Fruit fly (Drosophila melanogaster) Kc167 (cell line): ENCODE measurements around the gene dob.

Source experiments
- Myc ChIP-seq: fragments of >200 bp; optimal IDR thresholded peaks from 2 replicates; lab custom pipeline; 2017; ENCODE audit warnings: missing external identifiers
- Sin3A ChIP-seq: fragments of >200 bp; optimal IDR thresholded peaks from 2 replicates; lab custom pipeline; 2018; ENCODE audit warnings: missing external identifiers
- h ChIP-seq: fragments of >200 bp; optimal IDR thresholded peaks from 3 replicates; lab custom pipeline; 2018; ENCODE audit warnings: missing external identifiers
- insv ChIP-seq: fragments of >200 bp; optimal IDR thresholded peaks from 3 replicates; lab custom pipeline; 2018; ENCODE audit warnings: missing external identifiers
- psq ChIP-seq: fragments of >200 bp; optimal IDR thresholded peaks from 2 replicates; lab custom pipeline; 2017; ENCODE audit warnings: missing external identifiers
- ttk ChIP-seq: sonication (Bioruptor generic); optimal IDR thresholded peaks from 2 replicates; lab custom pipeline; 2017; ENCODE audit warnings: missing external identifiers

dob gene

DNA sequence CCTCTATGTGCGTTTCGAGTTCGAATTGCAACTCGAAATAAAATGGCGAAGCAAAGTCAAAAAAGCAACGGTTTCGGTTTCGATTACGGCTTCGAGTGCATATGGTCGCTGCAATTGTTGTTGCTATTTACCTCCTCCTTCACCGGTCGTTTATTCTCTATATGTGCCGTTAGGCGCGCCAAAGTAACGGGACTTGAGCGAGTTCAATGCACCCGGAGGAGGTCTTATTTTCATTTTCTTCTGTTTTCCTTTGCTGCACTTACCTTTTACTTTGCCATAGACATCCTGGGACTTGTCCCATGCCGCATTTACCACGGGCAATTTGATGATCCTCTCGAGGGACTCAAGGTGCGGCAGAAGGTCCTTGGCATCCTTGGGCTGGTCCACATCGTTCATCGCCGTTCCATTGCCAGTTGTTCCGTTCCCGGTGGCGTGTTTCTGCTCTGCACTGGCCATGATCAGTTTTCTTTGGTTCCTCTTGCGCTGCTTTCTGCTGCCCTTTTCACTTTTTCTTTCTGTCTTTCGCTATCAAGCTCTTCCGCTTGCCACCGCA is 8.8 kb downstream of the dob start:
- no peak for TF ChIP-seq Myc (lab: Kevin White, UChicago)
- no peak for TF ChIP-seq h (lab: Kevin White, UChicago)
- no peak for TF ChIP-seq Sin3A (lab: Kevin White, UChicago)
- no peak for TF ChIP-seq ttk (lab: Kevin White, UChicago)
- no peak for TF ChIP-seq insv (lab: Kevin White, UChicago)
- no peak for TF ChIP-seq psq (lab: Kevin White, UChicago)

DNA sequence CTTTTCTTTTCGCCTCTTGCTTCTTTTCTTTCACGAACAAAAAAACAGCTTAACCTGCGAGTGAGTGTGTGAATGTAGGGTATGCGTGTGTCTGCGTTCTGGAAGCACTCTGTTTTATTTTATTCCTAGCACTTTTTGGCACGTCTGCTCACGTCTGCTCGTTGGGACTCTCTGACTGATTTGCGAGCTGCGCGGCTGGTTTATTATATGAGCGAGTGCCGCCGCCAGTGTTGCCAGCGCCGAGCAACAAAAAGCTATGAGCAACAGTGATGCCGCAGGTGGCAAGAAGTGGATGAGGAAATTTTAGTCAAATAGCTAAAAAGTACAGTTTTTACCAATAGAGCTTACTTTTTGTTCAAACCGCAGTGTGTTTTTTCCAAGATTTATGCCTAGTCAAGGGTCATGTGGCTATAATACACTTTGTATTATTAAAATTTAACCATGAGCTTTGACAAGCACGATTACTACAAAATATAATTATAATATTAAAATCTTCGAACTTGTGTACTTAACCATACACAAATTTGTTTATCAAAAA is 9.3 kb downstream of the dob start, which contains the start of gene Lsd-2:
Gene Lsd-2 (minus strand): TSS at position 183 of the 538 bp plus-strand sequence.
- TF ChIP-seq h (lab: Kevin White, UChicago) (no peak), Sin3A (lab: Kevin White, UChicago) (no peak), Myc (lab: Kevin White, UChicago) (no peak), ttk (lab: Kevin White, UChicago) (no peak), psq (lab: Kevin White, UChicago) (no peak), insv (lab: Kevin White, UChicago) (no peak)

DNA sequence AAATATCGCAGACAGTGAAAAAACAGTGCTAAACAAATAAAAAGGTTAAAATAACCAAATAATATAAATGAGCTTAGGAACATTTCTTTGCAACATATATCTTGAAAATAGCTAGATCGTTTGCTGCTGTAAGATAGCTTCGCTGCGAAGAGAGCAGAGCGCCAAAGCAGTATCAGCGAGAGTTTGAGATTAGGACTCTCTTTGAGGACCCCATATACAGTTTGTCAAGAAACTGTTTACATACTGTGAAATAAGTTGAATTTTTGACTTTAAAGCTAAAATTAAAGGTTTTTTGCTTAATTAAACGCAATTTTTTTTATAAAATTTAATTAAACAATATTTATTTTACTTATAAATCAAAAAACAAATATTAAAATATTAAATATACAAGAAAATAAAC is 9.8 kb downstream of the dob start:
- no peak for TF ChIP-seq Myc (lab: Kevin White, UChicago)
- no peak for TF ChIP-seq Sin3A (lab: Kevin White, UChicago)

DNA sequence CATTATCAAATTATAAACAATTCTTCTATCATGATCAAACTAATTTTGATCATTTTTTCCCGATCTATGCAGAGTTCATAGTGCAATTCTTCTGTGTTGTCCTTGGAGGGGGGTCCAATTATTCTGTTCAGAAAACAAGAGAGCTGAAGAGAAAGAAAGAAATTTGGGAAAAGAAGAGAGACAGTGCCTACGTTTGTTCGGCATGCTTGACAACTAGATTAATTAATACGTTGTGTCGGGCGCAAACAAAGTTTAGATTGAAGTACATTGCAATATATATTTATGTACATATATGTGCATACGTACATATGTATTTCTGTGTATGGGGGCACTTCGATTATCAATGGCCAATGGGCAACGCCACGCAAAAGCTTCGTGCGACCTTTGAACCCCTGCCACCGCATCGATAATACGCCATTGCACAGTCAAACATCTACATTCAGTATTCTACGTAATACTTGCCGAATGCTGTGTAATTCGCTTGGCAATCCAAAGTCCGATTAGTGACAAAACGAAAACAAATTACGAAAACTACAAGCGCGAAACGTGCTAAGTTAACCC is 10.8 kb downstream of the dob start:
- TF ChIP-seq psq (lab: Kevin White, UChicago): no peak
- TF ChIP-seq Myc (lab: Kevin White, UChicago): no peak
- TF ChIP-seq ttk (lab: Kevin White, UChicago): no peak
- no peak for TF ChIP-seq h (lab: Kevin White, UChicago)
- no peak for TF ChIP-seq insv (lab: Kevin White, UChicago)
- no peak for TF ChIP-seq Sin3A (lab: Kevin White, UChicago)

DNA sequence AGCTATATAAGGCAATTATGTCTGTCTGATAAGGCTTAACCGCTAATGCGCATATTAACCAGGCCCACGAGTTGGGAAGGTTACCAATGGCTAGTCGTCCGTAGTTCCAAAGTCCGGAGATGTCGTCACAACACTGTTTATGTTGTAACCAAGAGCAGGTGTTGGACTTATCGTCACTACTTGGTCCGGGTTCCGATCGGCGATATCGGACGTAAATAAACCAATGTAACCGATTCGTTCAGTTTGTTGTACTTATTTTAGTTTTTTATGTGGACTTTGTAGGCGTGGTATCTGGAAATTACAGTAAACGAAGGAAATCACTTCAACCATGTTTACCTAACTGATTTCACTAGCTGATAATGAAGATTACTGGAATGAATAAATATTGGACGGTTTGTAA is 11.6 kb downstream of the dob start:
- TF ChIP-seq insv (lab: Kevin White, UChicago) (no peak), Myc (lab: Kevin White, UChicago) (no peak), ttk (lab: Kevin White, UChicago) (no peak), psq (lab: Kevin White, UChicago) (no peak), Sin3A (lab: Kevin White, UChicago) (no peak), h (lab: Kevin White, UChicago) (no peak)

DNA sequence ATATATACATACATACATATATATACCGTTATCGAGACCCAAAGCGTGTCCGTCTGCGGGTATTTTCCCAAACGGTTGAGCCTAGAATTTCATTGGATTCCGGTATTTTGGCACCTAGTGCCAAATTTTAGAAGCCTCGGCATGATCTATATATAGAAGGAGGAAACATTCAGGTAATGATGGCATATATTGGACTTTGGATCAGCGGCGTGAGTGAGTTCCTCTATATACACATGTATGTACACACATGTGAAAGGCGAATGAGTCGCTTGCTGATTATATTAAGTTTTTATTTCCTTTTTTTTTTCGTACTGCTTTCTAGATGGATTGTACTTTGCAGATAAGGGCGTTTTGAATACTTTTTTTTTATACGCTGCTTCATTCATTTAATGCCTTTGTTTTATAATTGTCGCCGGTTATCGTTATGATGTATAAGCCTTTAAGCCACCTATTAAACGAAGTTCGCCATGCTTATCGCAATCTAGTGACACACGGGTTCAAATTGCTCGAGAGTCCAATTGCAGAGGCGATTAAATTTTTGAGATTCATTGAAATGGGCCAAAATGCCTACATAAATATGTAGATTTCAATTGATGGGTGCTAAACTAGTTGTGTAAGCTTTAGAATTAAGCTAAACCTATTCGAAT is 12.5 kb downstream of the dob start:
- TF ChIP-seq Myc (lab: Kevin White, UChicago) (no peak), insv (lab: Kevin White, UChicago) (no peak), Sin3A (lab: Kevin White, UChicago) (no peak)

DNA sequence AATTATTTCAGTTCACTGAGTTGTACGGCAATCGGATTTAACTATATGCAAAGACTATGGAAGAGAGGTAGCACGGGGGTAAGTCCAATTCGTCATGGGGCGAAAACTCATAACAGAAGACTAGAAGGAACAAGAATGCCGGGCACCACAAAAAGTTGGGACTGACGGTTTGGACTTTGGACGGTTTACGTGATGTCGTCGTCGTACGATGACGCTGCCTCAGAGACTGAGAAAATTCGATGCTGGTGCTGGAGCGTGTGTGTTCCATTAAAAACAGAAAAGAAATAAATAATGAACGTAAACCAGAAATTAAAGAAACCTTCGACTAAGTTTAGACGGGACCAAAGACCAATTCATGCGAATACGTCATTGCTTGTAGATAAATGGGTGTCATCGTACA is 13.1 kb downstream of the dob start:
- TF ChIP-seq insv (lab: Kevin White, UChicago): no peak
- no peak for TF ChIP-seq Myc (lab: Kevin White, UChicago)
- no peak for TF ChIP-seq h (lab: Kevin White, UChicago)
- no peak for TF ChIP-seq ttk (lab: Kevin White, UChicago)
- TF ChIP-seq Sin3A (lab: Kevin White, UChicago): no peak
- no peak for TF ChIP-seq psq (lab: Kevin White, UChicago)

DNA sequence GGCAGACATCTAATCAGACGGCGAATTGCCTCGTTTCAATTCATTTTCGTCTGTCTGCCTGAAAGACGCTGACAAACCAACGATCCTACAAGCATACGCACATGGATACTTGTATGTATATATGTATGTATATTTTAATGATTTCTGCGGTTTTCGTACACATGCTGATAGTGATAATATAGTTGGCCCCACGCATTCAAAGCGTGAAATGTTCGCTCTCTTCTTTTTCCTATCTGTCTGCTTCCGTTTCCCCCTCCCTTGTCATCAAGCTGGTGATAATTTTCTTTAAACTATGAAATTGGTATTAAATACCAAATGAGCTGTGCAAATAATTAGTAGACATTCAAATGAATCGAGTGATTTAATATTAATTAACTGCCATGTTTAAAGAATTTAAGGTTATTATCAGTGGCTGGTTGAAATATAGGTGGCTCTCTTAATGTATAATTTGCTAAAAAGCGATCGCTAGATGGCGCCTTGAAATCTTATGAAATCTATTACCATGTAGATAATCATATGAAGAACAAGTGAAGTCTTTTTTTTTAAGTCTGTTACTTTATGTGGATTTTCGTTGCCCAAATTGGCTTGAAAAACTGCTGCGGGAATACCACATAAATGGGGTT is 14.1 kb downstream of the dob start, which contains the start of gene CG33177:
Gene CG33177 (plus strand): TSS at position 588 of the 623 bp plus-strand sequence.
- no peak for TF ChIP-seq h (lab: Kevin White, UChicago)
- no peak for TF ChIP-seq Sin3A (lab: Kevin White, UChicago)
- TF ChIP-seq psq (lab: Kevin White, UChicago): no peak
- TF ChIP-seq Myc (lab: Kevin White, UChicago): no peak
- TF ChIP-seq insv (lab: Kevin White, UChicago): no peak
- TF ChIP-seq ttk (lab: Kevin White, UChicago): no peak

DNA sequence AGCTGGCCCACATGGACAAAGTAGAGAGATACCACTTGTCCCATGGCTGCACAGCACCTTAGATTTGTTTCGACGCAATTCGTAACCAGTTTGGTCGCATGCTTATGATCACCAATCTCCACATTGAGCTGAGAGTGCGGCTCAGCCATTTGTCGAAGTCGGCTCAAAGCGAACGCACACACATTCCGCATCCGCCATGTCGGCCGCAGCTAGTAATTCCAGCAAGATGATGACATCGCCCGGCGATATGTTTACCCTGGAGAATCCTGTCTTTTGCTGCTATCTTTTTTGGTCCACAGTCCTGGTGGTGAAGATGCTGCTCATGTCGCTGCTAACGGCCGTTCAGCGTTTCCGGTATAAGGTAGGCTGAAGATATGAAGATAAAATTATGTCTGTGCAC is 15.9 kb downstream of the dob start, which contains the start of gene CG33178:
Gene CG33178 (plus strand): TSS at position 147 of the 400 bp plus-strand sequence.
- no peak for TF ChIP-seq h (lab: Kevin White, UChicago)
- no peak for TF ChIP-seq Sin3A (lab: Kevin White, UChicago)

DNA sequence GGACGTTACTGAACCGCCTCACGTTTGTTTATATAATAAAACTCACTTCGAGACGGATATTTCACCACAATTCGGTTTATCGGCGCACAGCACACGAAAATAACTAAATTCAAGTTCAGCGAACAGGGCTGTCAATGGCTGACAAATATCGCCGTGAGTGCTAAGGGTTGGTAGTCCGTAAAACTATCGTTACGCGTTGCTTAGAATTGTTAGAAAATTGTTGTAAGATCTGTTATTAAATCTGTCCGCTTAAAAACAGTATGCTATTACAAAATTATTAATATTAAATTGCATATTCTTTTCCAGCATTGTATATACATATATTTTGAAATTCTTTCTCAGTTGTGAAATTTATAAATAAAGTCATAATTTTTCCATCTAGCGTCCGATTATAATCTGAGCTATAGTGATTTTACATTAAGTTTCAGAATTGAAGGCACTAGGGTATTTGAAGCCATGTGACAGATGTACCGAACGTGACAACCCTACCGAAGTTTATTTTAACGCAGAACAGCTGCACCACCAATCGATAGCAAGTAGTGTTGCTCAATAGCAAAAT is 17.9 kb downstream of the dob start, which contains the start of gene Cox17:
Gene Cox17 (minus strand): TSS at position 120 of the 559 bp plus-strand sequence.
- no peak for TF ChIP-seq insv (lab: Kevin White, UChicago)
- TF ChIP-seq ttk (lab: Kevin White, UChicago): no peak
- TF ChIP-seq h (lab: Kevin White, UChicago): no peak
- no peak for TF ChIP-seq psq (lab: Kevin White, UChicago)
- no peak for TF ChIP-seq Myc (lab: Kevin White, UChicago)
